Worm (Caenorhabditis elegans) whole organism, L3 larva: ENCODE results near the gene srw-3.

Experiments used
- ama-1 ChIP-seq: fragments of 150-350 bp; optimal IDR thresholded peaks from 2 replicates; lab custom pipeline; 2018
- egl-27 ChIP-seq: sonication (generic microtip); optimal IDR thresholded peaks from 4 replicates; lab custom pipeline; 2017; ENCODE audit warnings: missing biosample characterization, missing genetic modification reagents, missing genetic modification characterization
- egl-5 ChIP-seq: fragments of 150-350 bp; optimal IDR thresholded peaks from 2 replicates; lab custom pipeline; 2017; ENCODE audit warnings: missing biosample characterization, missing genetic modification reagents, missing genetic modification characterization, inconsistent platforms
- elt-1 ChIP-seq: fragments of 150-350 bp; optimal IDR thresholded peaks from 2 replicates; lab custom pipeline; 2014; ENCODE audit warnings: missing biosample characterization, missing genetic modification characterization
- elt-2 ChIP-seq: sonication (generic microtip); optimal IDR thresholded peaks from 2 replicates; lab custom pipeline; 2016; ENCODE audit warnings: missing genetic modification reagents, mild to moderate bottlenecking, missing genetic modification characterization, missing compliant biosample characterization
- elt-3 ChIP-seq, 3 experiments: fragments of 150-350 bp in 1 of 3; sonication (generic microtip) in 2 of 3; optimal IDR thresholded peaks; 2 replicates in 2 of 3; 4 replicates in 1 of 3; lab custom pipeline; 2014 to 2017; ENCODE audit warnings: missing biosample characterization in 3 of 3, missing genetic modification characterization in 3 of 3
- jun-1 ChIP-seq: fragments of 150-350 bp; optimal IDR thresholded peaks from 2 replicates; lab custom pipeline; 2014; ENCODE audit warnings: missing biosample characterization, missing genetic modification reagents, missing genetic modification characterization
- lin-15B ChIP-seq: fragments of 150-350 bp; optimal IDR thresholded peaks from 2 replicates; lab custom pipeline; 2014; ENCODE audit warnings: missing biosample characterization, missing genetic modification characterization
- nhr-11 ChIP-seq: fragments of 150-350 bp; optimal IDR thresholded peaks from 2 replicates; lab custom pipeline; 2014; ENCODE audit warnings: missing biosample characterization, missing genetic modification characterization
- nhr-76 ChIP-seq: fragments of 150-350 bp; sonication (generic microtip); optimal IDR thresholded peaks from 5 replicates; lab custom pipeline; 2014; ENCODE audit warnings: missing biosample characterization, missing genetic modification characterization
- pha-4 ChIP-seq: fragments of 150-350 bp; optimal IDR thresholded peaks from 2 replicates; lab custom pipeline; 2014; ENCODE audit warnings: missing biosample characterization, missing genetic modification reagents, missing genetic modification characterization
- unc-62 ChIP-seq: fragments of 150-350 bp; sonication (generic microtip); optimal IDR thresholded peaks from 4 replicates; lab custom pipeline; 2014; ENCODE audit warnings: missing biosample characterization, missing genetic modification reagents, missing genetic modification characterization
- ztf-11 ChIP-seq: fragments of 150-350 bp; optimal IDR thresholded peaks from 2 replicates; lab custom pipeline; 2014; ENCODE audit warnings: missing biosample characterization, missing genetic modification characterization

ce11 chrV:7681388-7681787 is 24.0 kb upstream of the srw-3 start, which contains the start of gene cyp-33A1:
- TF ChIP-seq nhr-11 (tag; lab: Kevin White, UChicago), result no peak
- peak; percentile 29 for TF ChIP-seq egl-5
- TF ChIP-seq pha-4, result no peak
- no peak for TF ChIP-seq egl-27 (tag; lab: Kevin White, UChicago)
- no peak for TF ChIP-seq elt-3 (tag; optimal IDR thresholded peaks at IDR 0.05; lab: Kevin White, UChicago)
- no peak for TF ChIP-seq lin-15B
- no peak for TF ChIP-seq nhr-76
- TF ChIP-seq jun-1, result no peak
- TF ChIP-seq elt-2 (tag; lab: Kevin White, UChicago), result peak; percentile 32
- TF ChIP-seq elt-1, result no peak
- TF ChIP-seq unc-62 (GFP tag; lab: Kevin White, UChicago), result no peak
- no peak for TF ChIP-seq ama-1 (lab: Kevin White, UChicago)
- no peak for TF ChIP-seq ztf-11 (tag; lab: Kevin White, UChicago)
